Worm (Caenorhabditis elegans): ENCODE results near the gene Y54G9A.7.

Gene Y54G9A.7

DNA sequence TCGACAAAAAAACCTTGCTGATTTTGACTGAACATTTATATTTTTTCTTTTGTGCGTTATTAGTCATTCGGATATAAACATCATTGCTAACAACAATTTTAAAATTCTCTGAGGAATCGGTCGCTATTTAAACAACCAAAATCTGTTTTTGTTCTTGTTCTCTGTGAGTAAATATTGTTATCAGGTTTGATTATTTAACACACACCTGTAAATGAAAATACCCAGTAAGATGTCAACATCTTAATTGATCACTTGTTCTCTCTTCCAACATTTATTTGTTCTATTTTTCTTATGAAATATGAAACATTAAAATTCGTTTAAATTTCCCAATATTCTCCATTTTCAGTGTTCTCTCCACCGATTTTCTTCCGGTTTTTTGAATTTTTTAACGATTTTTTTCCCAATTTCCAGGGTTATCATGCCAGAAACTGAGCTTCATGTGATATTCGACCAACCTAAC is 37.4 kb upstream of the Y54G9A.7 start, which contains the start of gene arrd-11:
TSS of gene arrd-11 (plus strand) at position 410 of the 460 bp plus-strand sequence.
- TF ChIP-seq pax-3 (tag; optimal IDR thresholded peaks at IDR 0.05) (no peak), hlh-17 (GFP tag; optimal IDR thresholded peaks at IDR 0.05; ENCODE audit: borderline replicate concordance) (no peak), ztf-4 (tag; optimal IDR thresholded peaks at IDR 0.05) (no peak), rnt-1 (tag; optimal IDR thresholded peaks at IDR 0.05) (no peak), aly-2 (tag; optimal IDR thresholded peaks at IDR 0.05) (no peak)

DNA sequence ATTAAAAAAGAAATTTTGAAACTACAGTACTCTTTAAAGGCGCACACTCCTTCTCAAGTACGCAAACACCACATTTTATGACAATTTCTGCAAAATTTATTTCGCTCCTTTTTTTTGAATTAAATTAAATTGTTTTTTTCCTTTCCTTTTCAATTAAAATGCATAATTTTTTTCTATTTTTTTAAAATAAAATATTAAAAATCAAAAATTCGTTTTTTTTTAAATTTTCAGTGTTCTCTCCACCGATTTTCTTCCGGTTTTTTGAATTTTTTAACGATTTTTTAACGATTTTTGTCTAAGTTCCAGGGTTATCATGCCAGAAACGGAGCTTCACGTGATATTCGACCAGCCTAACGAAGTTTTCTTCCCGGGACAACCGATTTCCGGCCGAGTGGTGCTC is 32.5 kb upstream of the Y54G9A.7 start, which contains the start of gene arrd-13:
TSS of gene arrd-13 (plus strand) at position 301 of the 400 bp plus-strand sequence.
- TF ChIP-seq hlh-4 (tag; optimal IDR thresholded peaks at IDR 0.05) (no peak), pag-3 (tag; optimal IDR thresholded peaks at IDR 0.05; ENCODE audit: borderline replicate concordance, insufficient read depth) (no peak), aha-1 (tag; optimal IDR thresholded peaks at IDR 0.05) (no peak), egl-27 (tag; optimal IDR thresholded peaks at IDR 0.05) (no peak), ama-1 (optimal IDR thresholded peaks at IDR 0.05) (no peak), elt-2 (tag; optimal IDR thresholded peaks at IDR 0.05) (no peak), dpl-1 (GFP tag; optimal IDR thresholded peaks at IDR 0.05) (no peak), ceh-8 (GFP tag; optimal IDR thresholded peaks at IDR 0.05) (no peak), lin-14 (GFP tag; optimal IDR thresholded peaks at IDR 0.05) (no peak), hlh-17 (GFP tag; optimal IDR thresholded peaks at IDR 0.05; ENCODE audit: borderline replicate concordance) (no peak), ceh-88 (GFP tag; IDR thresholded peaks at IDR 0.05) (no peak)

DNA sequence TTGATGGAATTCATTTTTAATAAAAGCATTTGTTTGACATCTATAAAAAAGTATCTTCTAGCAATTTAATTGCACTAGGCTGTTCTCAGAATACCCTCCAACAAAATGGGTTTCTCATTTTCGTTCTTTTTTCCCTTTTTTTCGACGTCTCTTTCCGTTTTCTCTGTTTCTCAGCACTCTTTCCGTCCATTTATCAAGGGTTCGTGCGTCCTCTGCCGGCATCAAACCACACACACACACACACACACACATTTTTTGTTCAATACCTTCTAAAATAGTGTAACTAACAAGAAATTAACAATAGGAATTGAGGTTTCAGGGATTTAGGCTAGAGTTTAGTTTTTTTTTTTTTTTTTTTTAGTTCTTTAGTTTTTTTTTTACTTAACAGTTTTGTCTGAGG is 30.6 kb upstream of the Y54G9A.7 start:
- TF ChIP-seq efl-1 (optimal IDR thresholded peaks at IDR 0.05) (no peak), efl-1 (GFP tag; optimal IDR thresholded peaks at IDR 0.05 in 1 of 2) (peak in 1 of 2 experiments; percentile 82), ceh-63 (GFP tag; optimal IDR thresholded peaks at IDR 0.05) (no peak), skn-1 (tag; optimal IDR thresholded peaks at IDR 0.05) (peak; percentile 6), lin-14 (GFP tag; optimal IDR thresholded peaks at IDR 0.05) (peak; percentile 75), rnt-1 (tag; optimal IDR thresholded peaks at IDR 0.05) (no peak), ceh-8 (GFP tag; optimal IDR thresholded peaks at IDR 0.05) (no peak), fos-1 (tag; optimal IDR thresholded peaks at IDR 0.05) (no peak), nhr-85 (tag) (peak; percentile 59), blmp-1 (tag; optimal IDR thresholded peaks at IDR 0.05) (peak; percentile 74), nhr-71 (tag; optimal IDR thresholded peaks at IDR 0.05) (peak; percentile 60), sup-37 (GFP tag; optimal IDR thresholded peaks at IDR 0.05) (no peak), elt-3 (tag; optimal IDR thresholded peaks at IDR 0.05) (no peak), lsy-2 (tag; optimal IDR thresholded peaks at IDR 0.05) (peak in 1 of 2 experiments; percentile 26), nhr-28 (tag; optimal IDR thresholded peaks at IDR 0.05) (no peak), grh-1 (GFP tag; IDR thresholded peaks at IDR 0.05) (no peak)

DNA sequence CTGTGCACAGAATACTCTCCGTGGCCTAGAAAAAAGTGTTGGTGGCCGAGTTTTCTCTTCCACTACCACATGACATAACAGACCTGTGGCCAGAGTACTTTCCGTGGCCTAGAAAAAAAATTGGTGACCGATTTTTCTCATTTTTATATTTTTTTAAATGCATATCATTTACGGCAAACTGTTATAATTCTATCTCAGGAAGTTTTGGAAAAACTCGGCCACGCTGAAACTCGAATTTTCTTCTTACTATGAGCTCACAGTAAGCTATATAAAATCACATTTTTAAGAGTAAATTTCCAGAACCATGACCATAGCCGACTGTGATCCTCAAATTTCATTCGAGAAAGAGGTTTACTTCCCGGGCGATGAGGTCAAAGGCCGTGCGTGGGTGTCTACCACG is 26.4 kb upstream of the Y54G9A.7 start, which contains the start of gene arrd-14:
TSS of gene arrd-14 (plus strand) at position 301 of the 400 bp plus-strand sequence.
- TF ChIP-seq snu-23 (GFP tag; optimal IDR thresholded peaks at IDR 0.05) (no peak), isw-1 (GFP tag; IDR thresholded peaks at IDR 0.05) (no peak), unc-30 (tag; optimal IDR thresholded peaks at IDR 0.05) (no peak), nhr-20 (tag; optimal IDR thresholded peaks at IDR 0.05) (no peak), mdl-1 (tag; optimal IDR thresholded peaks at IDR 0.05) (no peak), pag-3 (tag; optimal IDR thresholded peaks at IDR 0.05; ENCODE audit: borderline replicate concordance, insufficient read depth) (no peak), unc-62 (GFP tag; optimal IDR thresholded peaks at IDR 0.05) (no peak), zip-4 (GFP tag; optimal IDR thresholded peaks at IDR 0.05) (no peak), nhr-237 (tag; optimal IDR thresholded peaks at IDR 0.05) (no peak), F16B12.6 (tag; optimal IDR thresholded peaks at IDR 0.05) (no peak), nhr-76 (tag; optimal IDR thresholded peaks at IDR 0.05) (no peak), nhr-19 (GFP tag; conservative IDR thresholded peaks at IDR 0.05) (no peak), ztf-4 (tag; optimal IDR thresholded peaks at IDR 0.05) (no peak), lin-35 (GFP tag; optimal IDR thresholded peaks at IDR 0.05) (no peak), ceh-63 (GFP tag; optimal IDR thresholded peaks at IDR 0.05) (no peak), nhr-77 (tag; optimal IDR thresholded peaks at IDR 0.05) (no peak), aly-2 (tag; optimal IDR thresholded peaks at IDR 0.05) (no peak)

Measured in whole organism, L1 larva.